Fruit fly (Drosophila melanogaster): ENCODE results near the gene CG42750.
A peak's percentile ranks its signal among the peaks of the same experiment; 100 is the strongest.

Gene CG42750

DNA sequence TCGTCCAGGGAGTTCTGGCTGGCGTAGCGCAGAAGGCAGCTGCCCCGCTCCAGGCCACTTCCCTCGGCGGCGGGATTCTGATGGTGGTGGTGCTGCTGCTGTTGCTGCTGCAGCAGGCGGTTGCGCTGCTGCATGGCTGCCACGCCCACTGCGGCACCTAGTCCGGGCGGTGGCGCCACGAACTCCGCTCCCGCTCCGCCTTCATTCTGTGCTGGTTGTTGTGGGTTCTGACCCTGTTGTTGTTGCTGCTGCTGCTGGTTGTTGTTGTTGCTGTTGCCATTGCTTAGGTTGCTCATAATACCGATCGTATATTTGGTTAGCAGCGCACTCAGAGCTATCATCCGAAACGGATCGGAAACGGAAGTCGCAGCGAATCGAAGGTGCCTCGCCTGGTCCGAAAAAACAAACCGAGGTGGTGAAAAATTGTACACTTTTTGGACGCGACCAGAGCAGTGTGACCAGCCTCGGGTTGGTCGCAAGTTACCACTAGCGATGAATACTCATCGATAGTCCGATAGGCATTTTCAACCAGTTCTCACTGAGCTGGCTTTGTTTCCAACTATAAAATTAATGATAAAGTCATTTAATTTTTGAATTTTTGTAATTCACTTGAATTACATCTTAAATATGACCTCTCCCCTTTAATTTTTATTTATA lies 137.9 kb downstream of the CG42750 start, which contains the start of gene kel (continued):
- TF ChIP-seq CG10267 (tag; optimal IDR thresholded peaks at IDR 0.05) (peak; percentile 56), pfk (GFP tag; optimal IDR thresholded peaks at IDR 0.05) (peak; percentile 53), jigr1 (GFP tag; IDR thresholded peaks at IDR 0.05) (no peak; the same call in 2 of the 3 replicates), pzg (GFP tag; optimal IDR thresholded peaks at IDR 0.05) (peak; percentile 86), trem (tag; optimal IDR thresholded peaks at IDR 0.05) (peak; percentile 63), Asciz (GFP tag; optimal IDR thresholded peaks at IDR 0.05) (peak; percentile 20), Bgb (GFP tag; IDR thresholded peaks at IDR 0.05; ENCODE audit: partially characterized antibody) (peak; percentile 84), CG16863 (GFP tag; optimal IDR thresholded peaks at IDR 0.05) (peak; percentile 5), CG1529 (GFP tag; optimal IDR thresholded peaks at IDR 0.05) (peak; percentile 7), CG11723 (GFP tag; optimal IDR thresholded peaks at IDR 0.05) (no peak), tin (GFP tag; optimal IDR thresholded peaks at IDR 0.05) (peak; percentile 16), sug (tag; optimal IDR thresholded peaks at IDR 0.05) (peak; percentile 36), Elba2 (GFP tag; optimal IDR thresholded peaks at IDR 0.05) (no peak), Max (GFP tag; optimal IDR thresholded peaks at IDR 0.05) (peak; percentile 26), CG11504 (tag; optimal IDR thresholded peaks at IDR 0.05) (peak; percentile 70), CG14710 (tag; optimal IDR thresholded peaks at IDR 0.05) (peak; percentile 70), CG10209 (GFP tag; optimal IDR thresholded peaks at IDR 0.05) (peak; percentile 18), CG3163 (GFP tag; optimal IDR thresholded peaks at IDR 0.05) (peak; percentile 23), CG7271 (tag; optimal IDR thresholded peaks at IDR 0.05) (peak; percentile 88), CG7839 (tag; optimal IDR thresholded peaks at IDR 0.05) (peak; percentile 40), NK7.1 (GFP tag; optimal IDR thresholded peaks at IDR 0.05) (peak; percentile 43), CG14014 (GFP tag; IDR thresholded peaks at IDR 0.05) (no peak), zf30C (GFP tag; optimal IDR thresholded peaks at IDR 0.05) (no peak), jumu (GFP tag; optimal IDR thresholded peaks at IDR 0.05) (peak; percentile 19), tx (GFP tag; optimal IDR thresholded peaks at IDR 0.05) (no peak), pum (GFP tag; optimal IDR thresholded peaks at IDR 0.05) (no peak), HmgZ (tag; optimal IDR thresholded peaks at IDR 0.05) (peak; percentile 77), CG30020 (tag; optimal IDR thresholded peaks at IDR 0.05) (peak; percentile 84), dati (GFP tag; IDR thresholded peaks at IDR 0.05) (peak; percentile 60; the same call in 1 of the 2 replicates), CG15479 (GFP tag; optimal IDR thresholded peaks at IDR 0.05) (peak; percentile 31), Opbp (GFP tag; IDR thresholded peaks at IDR 0.05; ENCODE audit: partially characterized antibody) (peak; percentile 69; the same call in 2 of the 3 replicates), CG17568 (GFP tag; optimal IDR thresholded peaks at IDR 0.05) (peak; percentile 60), tgo (GFP tag; IDR thresholded peaks at IDR 0.05) (no peak), kah (GFP tag; optimal IDR thresholded peaks at IDR 0.05) (peak; percentile 36), klu (GFP tag; IDR thresholded peaks at IDR 0.05) (no peak), Xrp1 (GFP tag; IDR thresholded peaks at IDR 0.05) (0 out of 2 replicates have a peak, but pooled peaks have one; percentile 9), Dip2 (GFP tag; IDR thresholded peaks at IDR 0.05) (no peak), Xbp1 (GFP tag; optimal IDR thresholded peaks at IDR 0.05) (peak; percentile 55), CG13123 (GFP tag; optimal IDR thresholded peaks at IDR 0.05) (peak; percentile 11), CG8089 (GFP tag; optimal IDR thresholded peaks at IDR 0.05) (peak; percentile 18), Kr (GFP tag; optimal IDR thresholded peaks at IDR 0.05) (no peak), slp2 (GFP tag; optimal IDR thresholded peaks at IDR 0.05) (no peak), CG2116 (GFP tag; optimal IDR thresholded peaks at IDR 0.05) (peak; percentile 58), CG11695 (GFP tag; IDR thresholded peaks at IDR 0.05) (0 out of 3 replicates have a peak, but pooled peaks have one; percentile 22), Ssrp (tag; optimal IDR thresholded peaks at IDR 0.05) (peak; percentile 25), CG7745 (tag; optimal IDR thresholded peaks at IDR 0.05) (no peak), emc (GFP tag; optimal IDR thresholded peaks at IDR 0.05) (peak; percentile 4), ara (GFP tag; IDR thresholded peaks at IDR 0.05) (0 out of 2 replicates have a peak, but pooled peaks have one; percentile 12), CG2875 (GFP tag; optimal IDR thresholded peaks at IDR 0.05) (peak; percentile 33)

All from whole organism, embryonic.